Worm (Caenorhabditis elegans): Measurements from ENCODE around the gene nspa-2.

ce11 chrV:14900905-14901304 is 10.0 kb downstream of the nspa-2 start:
- TF ChIP-seq lsy-2 (tag; optimal IDR thresholded peaks at IDR 0.05), result no peak
- no peak for TF ChIP-seq elt-1 (tag; optimal IDR thresholded peaks at IDR 0.05)
- no peak for TF ChIP-seq nhr-129 (tag; optimal IDR thresholded peaks at IDR 0.05)
- TF ChIP-seq nhr-237 (tag; optimal IDR thresholded peaks at IDR 0.05), result no peak
- no peak for TF ChIP-seq snpc-4 (tag; optimal IDR thresholded peaks at IDR 0.05)
